Fruit fly (Drosophila melanogaster) S2 (cell line): Measurements from ENCODE around the gene CG5171.

ENCODE experiments used
- CG8478 ChIP-seq: fragments of >200 bp; optimal IDR thresholded peaks from 2 replicates; lab custom pipeline; 2018
- CTCF ChIP-seq, 2 experiments: fragments of >200 bp; optimal IDR thresholded peaks; 2 replicates each; lab custom pipeline; 2018

DNA sequence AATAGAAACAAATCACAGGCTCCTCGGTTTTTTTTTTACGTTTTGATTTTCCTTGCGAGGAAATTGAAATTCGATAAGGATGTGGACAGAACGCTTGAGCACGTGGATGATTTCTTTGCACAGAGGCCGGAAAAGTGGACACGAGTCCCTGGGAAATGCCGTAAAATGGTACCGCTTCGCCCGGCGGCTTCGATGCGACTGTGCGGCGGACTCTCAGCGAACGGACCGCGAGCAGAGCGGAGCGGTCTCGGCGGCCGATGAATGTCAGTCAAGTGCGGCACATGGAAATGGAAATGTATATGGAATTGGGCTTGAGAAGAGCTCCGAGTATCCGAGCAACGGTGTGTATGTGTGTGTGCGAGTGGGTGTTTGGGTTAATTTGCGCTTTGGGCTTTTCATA lies 49.8 kb downstream of the CG5171 start, which contains the start of gene santa-maria:
- no peak for TF ChIP-seq CG8478 (lab: Kevin White, UChicago)
- no peak for TF ChIP-seq CTCF (optimal IDR thresholded peaks at IDR 0.05; lab: Kevin White, UChicago)
